Fruit fly (Drosophila melanogaster) whole organism, wandering third instar larva: ENCODE measurements around the gene CG11980.

Experiments
- Abd-B ChIP-seq: fragments of >200 bp; optimal IDR thresholded peaks from 2 replicates; lab custom pipeline; 2017; ENCODE audit warnings: missing biosample characterization, missing genetic modification characterization
- Dfd ChIP-seq: fragments of >200 bp; optimal IDR thresholded peaks from 2 replicates; lab custom pipeline; 2017; ENCODE audit warnings: missing biosample characterization, missing genetic modification characterization
- Dif ChIP-seq: fragments of 200-275, 200-300 bp; sonication (Bioruptor generic); optimal IDR thresholded peaks from 2 replicates; lab custom pipeline; 2018; ENCODE audit warnings: missing biosample characterization, missing genetic modification characterization; ENCODE audit not compliant: partially characterized antibody
- HLH106 ChIP-seq: fragments of 200-800 bp; optimal IDR thresholded peaks from 3 replicates; lab custom pipeline; 2019; ENCODE audit warnings: missing biosample characterization, mild to moderate bottlenecking, missing genetic modification characterization, moderate library complexity
- Hnf4 ChIP-seq: fragments of 200-800 bp; sonication (Bioruptor generic); optimal IDR thresholded peaks from 2 replicates; lab custom pipeline; 2016; ENCODE audit warnings: missing biosample characterization, mild to moderate bottlenecking, missing genetic modification characterization
- Hr78 ChIP-seq: fragments of >200 bp; optimal IDR thresholded peaks from 2 replicates; lab custom pipeline; 2017; ENCODE audit warnings: missing biosample characterization, missing genetic modification characterization
- Hr83 ChIP-seq: fragments of 200-300 bp; sonication (Bioruptor generic); optimal IDR thresholded peaks from 2 replicates; lab custom pipeline; 2016; ENCODE audit warnings: missing biosample characterization, mild to moderate bottlenecking, missing genetic modification characterization, moderate library complexity; ENCODE audit not compliant: poor library complexity, severe bottlenecking
- Jra ChIP-seq: sonication (Bioruptor generic); optimal IDR thresholded peaks from 2 replicates; lab custom pipeline; 2016; ENCODE audit warnings: missing biosample characterization, missing genetic modification characterization
- Mio ChIP-seq: sonication (Bioruptor generic); optimal IDR thresholded peaks from 2 replicates; lab custom pipeline; 2016; ENCODE audit warnings: missing biosample characterization, missing genetic modification characterization
- Myc ChIP-seq: fragments of >200 bp; optimal IDR thresholded peaks from 2 replicates; lab custom pipeline; 2017
- N ChIP-seq: fragments of >200 bp; optimal IDR thresholded peaks from 2 replicates; lab custom pipeline; 2018; ENCODE audit warnings: missing biosample characterization, missing external identifiers, missing genetic modification characterization
- OdsH ChIP-seq: fragments of 200-800 bp; sonication (Bioruptor generic); optimal IDR thresholded peaks from 2 replicates; lab custom pipeline; 2016; ENCODE audit warnings: missing biosample characterization, mild to moderate bottlenecking, missing genetic modification characterization
- Rel ChIP-seq, 2 experiments: fragments of 200-800 bp; sonication (Bioruptor generic) in 1 of 2; optimal IDR thresholded peaks; 2 replicates in 1 of 2; 3 replicates in 1 of 2; lab custom pipeline; 2016 to 2019; ENCODE audit warnings: mild to moderate bottlenecking in 2 of 2, missing biosample characterization in 2 of 2, missing genetic modification characterization in 2 of 2, moderate library complexity in 1 of 2
- Sp1 ChIP-seq: fragments of 200-800 bp; sonication (Bioruptor generic); optimal IDR thresholded peaks from 3 replicates; lab custom pipeline; 2019; ENCODE audit warnings: missing biosample characterization, mild to moderate bottlenecking, missing genetic modification characterization, moderate library complexity
- Vsx2 ChIP-seq: fragments of 200-300, 225-300 bp; sonication (Bioruptor generic); optimal IDR thresholded peaks from 2 replicates; lab custom pipeline; 2018; ENCODE audit warnings: missing biosample characterization, missing genetic modification characterization; ENCODE audit not compliant: partially characterized antibody
- br ChIP-seq: fragments of 200-800 bp; sonication (Bioruptor generic); optimal IDR thresholded peaks from 2 replicates; lab custom pipeline; 2016; ENCODE audit warnings: missing biosample characterization, missing genetic modification characterization
- dl ChIP-seq, 2 experiments: fragments of 175-275, 200-275 bp in 1 of 2; fragments of 200-275 bp in 1 of 2; sonication (Bioruptor generic); optimal IDR thresholded peaks; lab custom pipeline; 2018; ENCODE audit warnings: mild to moderate bottlenecking in 2 of 2, missing biosample characterization in 2 of 2, missing genetic modification characterization in 2 of 2, moderate library complexity in 2 of 2; ENCODE audit not compliant: partially characterized antibody in 2 of 2, insufficient read depth in 1 of 2
- dmrt93B ChIP-seq: fragments of 200-800 bp; sonication (Bioruptor generic); optimal IDR thresholded peaks from 2 replicates; lab custom pipeline; 2018; ENCODE audit warnings: missing biosample characterization, mild to moderate bottlenecking, missing genetic modification characterization
- dsf ChIP-seq: sonication (Bioruptor generic); optimal IDR thresholded peaks from 2 replicates; lab custom pipeline; 2016; ENCODE audit warnings: missing biosample characterization, missing genetic modification characterization, borderline replicate concordance
- ey ChIP-seq: fragments of 200-800 bp; sonication (Bioruptor generic); optimal IDR thresholded peaks from 2 replicates; lab custom pipeline; 2016; ENCODE audit warnings: missing biosample characterization, missing genetic modification characterization
- fru ChIP-seq: fragments of 200-800 bp; sonication (Bioruptor generic); optimal IDR thresholded peaks from 3 replicates; lab custom pipeline; 2016; ENCODE audit warnings: missing biosample characterization, mild to moderate bottlenecking, missing genetic modification characterization
- h ChIP-seq: fragments of 200-800 bp; sonication (Bioruptor generic); optimal IDR thresholded peaks from 3 replicates; lab custom pipeline; 2016; ENCODE audit warnings: missing biosample characterization, mild to moderate bottlenecking, missing genetic modification characterization
- jim ChIP-seq: fragments of 175-275, 200-325 bp; sonication (Bioruptor generic); optimal IDR thresholded peaks from 2 replicates; lab custom pipeline; 2016; ENCODE audit warnings: missing biosample characterization, mild to moderate bottlenecking, missing genetic modification characterization
- lola ChIP-seq: fragments of >200 bp; optimal IDR thresholded peaks from 2 replicates; lab custom pipeline; 2017; ENCODE audit warnings: missing biosample characterization, missing genetic modification characterization
- psq ChIP-seq: fragments of 200-800 bp; sonication (Bioruptor generic); optimal IDR thresholded peaks from 3 replicates; lab custom pipeline; 2017; ENCODE audit warnings: missing biosample characterization, mild to moderate bottlenecking, missing genetic modification characterization, moderate library complexity
- rgr ChIP-seq: fragments of 200-800 bp; sonication (Bioruptor generic); optimal IDR thresholded peaks from 3 replicates; lab custom pipeline; 2016; ENCODE audit warnings: missing biosample characterization, mild to moderate bottlenecking, missing genetic modification characterization
- sage ChIP-seq: fragments of 200-800 bp; sonication (Bioruptor generic); optimal IDR thresholded peaks from 2 replicates; lab custom pipeline; 2016; ENCODE audit warnings: missing biosample characterization, mild to moderate bottlenecking, missing genetic modification characterization
- usp ChIP-seq: fragments of >200 bp; optimal IDR thresholded peaks from 2 replicates; lab custom pipeline; 2017; ENCODE audit warnings: missing biosample characterization, missing genetic modification characterization
- woc ChIP-seq: sonication (Bioruptor generic); optimal IDR thresholded peaks from 2 replicates; lab custom pipeline; 2016; ENCODE audit warnings: missing biosample characterization, mild to moderate bottlenecking, missing genetic modification characterization

Gene CG11980

dm6 chr3R:9003600-9004223 is at the start of gene CG11980, which contains the start of gene CG31100:
Gene CG11980 (plus strand): TSS chr3R:9004017.
Gene CG31100 (minus strand): TSS chr3R:9003650.
- TF ChIP-seq Myc (lab: Kevin White, UChicago) (no peak), N (GFP tag; lab: Kevin White, UChicago) (no peak), Jra (GFP tag; lab: Kevin White, UChicago) (no peak), Rel (GFP tag; optimal IDR thresholded peaks at IDR 0.05; lab: Kevin White, UChicago) (no peak), Rel (tag; optimal IDR thresholded peaks at IDR 0.05; lab: Kevin White, UChicago) (peak; percentile 19)

DNA sequence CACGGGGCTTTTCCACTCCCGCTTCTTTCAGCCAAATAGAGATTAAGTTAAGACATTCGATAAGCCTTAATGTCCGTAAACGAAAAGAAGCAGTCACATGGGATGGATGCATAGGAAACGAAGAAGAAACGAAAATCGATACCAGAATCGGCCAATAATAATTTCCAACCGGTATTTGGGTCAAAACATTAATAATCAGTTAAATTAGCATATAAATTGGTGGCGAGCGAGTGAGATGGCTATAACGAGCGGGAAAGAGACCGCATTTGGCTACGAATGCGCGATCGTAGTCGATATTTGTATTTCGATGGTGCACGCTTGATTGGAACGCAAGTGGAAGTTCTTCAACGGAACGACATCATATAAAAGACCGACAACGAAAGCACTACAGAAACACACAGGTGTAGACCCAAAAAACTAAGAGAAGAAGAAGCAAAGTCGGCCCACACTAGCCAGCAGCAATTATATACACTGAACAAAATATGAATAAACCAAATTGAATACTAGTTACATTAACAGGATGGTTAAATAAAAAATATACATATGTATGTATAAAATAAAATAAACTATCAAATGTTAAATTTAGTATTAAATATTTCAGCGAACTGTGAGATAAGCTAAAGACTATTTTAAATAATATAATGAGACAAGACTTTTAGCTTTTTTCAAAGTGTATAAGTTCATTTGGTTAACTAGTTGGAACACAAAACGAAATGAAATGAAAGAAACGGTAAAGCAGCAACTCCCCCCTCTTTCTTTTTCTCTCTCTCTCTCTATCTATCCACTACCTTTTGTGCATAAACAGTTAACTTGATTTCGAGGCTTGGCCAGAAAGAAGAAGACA is 49.1 kb upstream of the CG11980 start:
- no peak for TF ChIP-seq dmrt93B (GFP tag; lab: Kevin White, UChicago)
- TF ChIP-seq fru: no peak
- TF ChIP-seq br (GFP tag; lab: Kevin White, UChicago): no peak
- TF ChIP-seq Hr78 (GFP tag; lab: Kevin White, UChicago): no peak
- no peak for TF ChIP-seq lola
- TF ChIP-seq rgr (GFP tag; lab: Kevin White, UChicago): no peak
- TF ChIP-seq Rel (GFP tag; optimal IDR thresholded peaks at IDR 0.05; lab: Kevin White, UChicago): no peak
- no peak for TF ChIP-seq Rel (tag; optimal IDR thresholded peaks at IDR 0.05; lab: Kevin White, UChicago)
- no peak for TF ChIP-seq ey
- no peak for TF ChIP-seq h (GFP tag; lab: Kevin White, UChicago)
- TF ChIP-seq Mio (GFP tag; lab: Kevin White, UChicago): no peak
- no peak for TF ChIP-seq Jra (GFP tag; lab: Kevin White, UChicago)
- TF ChIP-seq sage: no peak
- TF ChIP-seq Myc (lab: Kevin White, UChicago): no peak
- no peak for TF ChIP-seq dl (GFP tag; optimal IDR thresholded peaks at IDR 0.05; lab: Kevin White, UChicago; ENCODE audit: insufficient read depth in 1 of 2, partially characterized antibody in 2 of 2)
- TF ChIP-seq Hnf4 (GFP tag; lab: Kevin White, UChicago): no peak
- TF ChIP-seq HLH106 (tag; lab: Kevin White, UChicago): no peak
- TF ChIP-seq Hr83: no peak

DNA sequence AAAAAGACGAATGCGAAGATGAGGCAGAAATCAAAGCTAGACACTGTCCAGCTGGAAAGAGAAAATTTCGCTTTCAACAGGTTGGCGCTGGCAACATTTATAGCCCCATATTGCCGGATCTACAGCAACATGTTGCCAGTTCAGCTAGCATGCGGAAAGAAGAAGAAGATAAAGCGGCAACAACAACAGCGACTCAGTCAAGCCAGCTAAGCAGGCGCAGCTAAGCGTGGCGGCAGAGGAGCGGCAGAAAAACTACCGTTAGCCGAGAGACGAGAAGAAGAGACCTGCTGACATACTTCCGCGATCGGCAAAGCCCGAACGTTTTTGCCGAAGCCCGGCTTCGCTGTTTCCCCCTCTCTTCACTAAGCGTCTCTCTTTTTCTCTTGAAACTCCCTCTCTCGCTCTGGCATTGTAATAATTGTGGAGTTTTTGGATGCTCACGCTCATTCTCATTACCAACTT is 48.4 kb upstream of the CG11980 start:
- TF ChIP-seq usp (GFP tag; lab: Kevin White, UChicago) (no peak), ey (no peak), fru (no peak), jim (GFP tag; lab: Kevin White, UChicago) (no peak), OdsH (GFP tag; lab: Kevin White, UChicago) (no peak), Vsx2 (GFP tag; lab: Kevin White, UChicago) (no peak), dmrt93B (GFP tag; lab: Kevin White, UChicago) (no peak), Hr78 (GFP tag; lab: Kevin White, UChicago) (no peak), HLH106 (tag; lab: Kevin White, UChicago) (no peak), Dif (GFP tag; lab: Kevin White, UChicago) (no peak), br (GFP tag; lab: Kevin White, UChicago) (no peak), Hr83 (no peak), Dfd (GFP tag; lab: Kevin White, UChicago) (no peak), Hnf4 (GFP tag; lab: Kevin White, UChicago) (no peak), Mio (GFP tag; lab: Kevin White, UChicago) (no peak), N (GFP tag; lab: Kevin White, UChicago) (no peak), lola (no peak), woc (GFP tag; lab: Kevin White, UChicago) (no peak), Jra (GFP tag; lab: Kevin White, UChicago) (no peak), Sp1 (no peak)

DNA sequence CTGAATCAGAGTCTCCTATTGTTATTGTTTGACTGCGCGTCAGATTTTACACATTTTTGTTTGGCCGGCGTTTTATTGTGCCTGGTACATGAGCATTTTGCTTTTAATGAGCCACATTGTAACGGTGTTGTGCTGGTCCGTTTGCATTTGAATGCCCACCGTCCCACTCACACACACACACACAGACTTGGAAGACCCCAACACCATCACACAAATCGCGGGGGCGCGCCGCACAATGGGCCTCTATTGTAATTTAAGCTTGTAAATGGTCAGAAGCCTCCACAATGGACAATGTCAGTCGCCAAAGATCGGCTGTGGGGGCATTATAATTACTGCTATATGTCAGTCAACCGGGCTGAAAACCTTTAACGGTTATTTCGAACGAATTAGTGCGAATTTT is 47.5 kb upstream of the CG11980 start:
- TF ChIP-seq Hr83: no peak
- no peak for TF ChIP-seq OdsH (GFP tag; lab: Kevin White, UChicago)
- TF ChIP-seq br (GFP tag; lab: Kevin White, UChicago): no peak
- TF ChIP-seq jim (GFP tag; lab: Kevin White, UChicago): no peak
- no peak for TF ChIP-seq psq (GFP tag; lab: Kevin White, UChicago)
- TF ChIP-seq Abd-B (GFP tag; lab: Kevin White, UChicago): no peak
- TF ChIP-seq sage: no peak
- TF ChIP-seq lola: no peak
- no peak for TF ChIP-seq dsf (GFP tag; lab: Kevin White, UChicago)
- TF ChIP-seq Vsx2 (GFP tag; lab: Kevin White, UChicago): no peak
- no peak for TF ChIP-seq Hr78 (GFP tag; lab: Kevin White, UChicago)
- TF ChIP-seq, all 38 proteins: peak for 0
